Worm (Caenorhabditis elegans) whole organism, L1 larva: ENCODE measurements around the gene pqn-10.

Experiments
- nhr-28 ChIP-seq: fragments of 150-350 bp; optimal IDR thresholded peaks from 2 replicates; lab custom pipeline; 2014; ENCODE audit warnings: missing biosample characterization, missing genetic modification characterization
- nhr-77 ChIP-seq: fragments of 150-350 bp; optimal IDR thresholded peaks from 2 replicates; lab custom pipeline; 2014; ENCODE audit warnings: missing biosample characterization, missing genetic modification characterization
- ztf-4 ChIP-seq: fragments of 150-350 bp; optimal IDR thresholded peaks from 2 replicates; lab custom pipeline; 2014; ENCODE audit warnings: missing biosample characterization, missing genetic modification characterization

- TF ChIP-seq nhr-77 (tag; lab: Kevin White, UChicago) (no peak), nhr-28 (tag; lab: Kevin White, UChicago) (no peak), ztf-4 (tag; lab: Kevin White, UChicago) (no peak)
Observed at ce11 chrIII:6507832-6508231, 20.2 kb upstream of the pqn-10 start, which contains the start of gene F23F12.12.
